Worm (Caenorhabditis elegans): ENCODE measurements around the gene plc-1.

DNA sequence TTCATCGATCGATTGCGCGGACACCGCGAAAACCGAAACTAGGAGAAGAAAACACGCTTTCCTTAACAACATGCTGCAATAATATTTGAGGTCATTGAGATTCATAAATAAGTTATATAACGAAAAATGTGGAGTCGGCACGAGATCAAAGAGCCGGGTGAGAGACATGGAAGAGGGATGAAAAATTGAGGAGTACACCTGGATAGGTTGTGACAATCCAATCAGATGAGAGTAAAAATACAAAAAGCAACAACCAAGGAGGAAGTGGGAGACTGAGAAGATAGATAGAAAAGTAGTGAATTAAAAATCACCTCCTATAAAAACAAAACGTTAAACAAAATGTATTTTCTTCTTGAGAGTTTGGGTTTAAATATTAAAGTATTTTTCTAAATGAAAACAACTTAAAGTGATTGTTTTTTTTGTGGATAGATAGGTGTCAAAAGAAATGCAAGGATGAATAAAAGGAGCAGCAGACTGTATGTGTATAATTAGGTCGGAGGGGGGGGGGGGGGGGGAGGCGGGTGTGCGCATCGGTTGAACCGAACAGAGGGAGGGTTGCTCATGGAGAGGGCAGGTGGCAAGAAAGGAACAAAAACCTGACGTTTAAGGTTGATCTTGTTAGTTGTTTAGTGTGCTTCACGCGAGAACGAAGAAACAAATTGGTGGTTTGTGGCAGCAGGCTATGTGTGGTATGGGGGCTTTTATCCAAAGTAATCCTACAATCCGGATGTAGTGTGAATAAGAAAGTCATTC is 6.3 kb upstream of the plc-1 start, which contains the start of gene C05A9.2:
- TF ChIP-seq flt-1 (GFP tag; IDR thresholded peaks at IDR 0.05), result no peak
- no peak for TF ChIP-seq ama-1 (optimal IDR thresholded peaks at IDR 0.05)
- no peak for TF ChIP-seq tbx-11 (GFP tag; IDR thresholded peaks at IDR 0.05)
- TF ChIP-seq aly-1 (tag; optimal IDR thresholded peaks at IDR 0.05), result no peak
- no peak for TF ChIP-seq pes-1 (GFP tag; IDR thresholded peaks at IDR 0.05)
